Fruit fly (Drosophila melanogaster) whole organism, adult: ENCODE results near the gene Npc2c.

Source experiments
- CG11617 ChIP-seq: fragments of 200-800 bp; sonication (Bioruptor generic); optimal IDR thresholded peaks from 2 replicates; lab custom pipeline; 2017; ENCODE audit warnings: mild to moderate bottlenecking, missing biosample characterization, missing genetic modification reagents, missing genetic modification characterization
- CG12768 ChIP-seq: fragments of 200-800 bp; sonication (Bioruptor generic); optimal IDR thresholded peaks from 2 replicates; lab custom pipeline; 2017; ENCODE audit warnings: missing biosample characterization, missing genetic modification characterization, mild to moderate bottlenecking, moderate library complexity, missing genetic modification reagents
- CG14711 ChIP-seq: fragments of 200-800 bp; sonication (Bioruptor generic); optimal IDR thresholded peaks from 2 replicates; lab custom pipeline; 2018; ENCODE audit warnings: missing biosample characterization, mild to moderate bottlenecking, missing genetic modification characterization, moderate library complexity
- CG1620 ChIP-seq: fragments of 200-800 bp; sonication (Bioruptor generic); optimal IDR thresholded peaks from 2 replicates; lab custom pipeline; 2016; ENCODE audit warnings: missing biosample characterization, missing genetic modification characterization
- CG33017 ChIP-seq: fragments of 200-800 bp; sonication (Bioruptor generic); optimal IDR thresholded peaks from 2 replicates; lab custom pipeline; 2018; ENCODE audit warnings: missing biosample characterization, mild to moderate bottlenecking, missing genetic modification characterization, moderate library complexity
- CG5204 ChIP-seq: fragments of 200-800 bp; sonication (Bioruptor generic); optimal IDR thresholded peaks from 2 replicates; lab custom pipeline; 2016; ENCODE audit warnings: missing biosample characterization, missing genetic modification characterization
- CG7045 ChIP-seq: fragments of 200-800 bp; sonication (Bioruptor generic); optimal IDR thresholded peaks from 2 replicates; lab custom pipeline; 2017; ENCODE audit warnings: missing biosample characterization, mild to moderate bottlenecking, missing genetic modification characterization
- CG7101 ChIP-seq: fragments of 200-800 bp; sonication (Bioruptor generic); optimal IDR thresholded peaks from 2 replicates; lab custom pipeline; 2018; ENCODE audit warnings: missing biosample characterization, mild to moderate bottlenecking, missing genetic modification characterization, moderate library complexity
- Clk ChIP-seq: fragments of 200-800 bp; sonication (Bioruptor generic); optimal IDR thresholded peaks from 2 replicates; lab custom pipeline; 2017; ENCODE audit warnings: missing biosample characterization, missing genetic modification characterization
- Crg-1 ChIP-seq: fragments of 200-800 bp; sonication (Bioruptor generic); optimal IDR thresholded peaks from 2 replicates; lab custom pipeline; 2016; ENCODE audit warnings: missing biosample characterization, missing genetic modification characterization
- Hr96 ChIP-seq: fragments of 200-800 bp; sonication (Bioruptor generic); optimal IDR thresholded peaks from 2 replicates; lab custom pipeline; 2016; ENCODE audit warnings: missing biosample characterization, missing genetic modification characterization
- Mnt ChIP-seq: fragments of 200-800 bp; sonication (Bioruptor generic); optimal IDR thresholded peaks from 2 replicates; lab custom pipeline; 2016; ENCODE audit warnings: missing biosample characterization, mild to moderate bottlenecking, missing genetic modification characterization
- bab1 ChIP-seq: fragments of 200-800 bp; sonication (Bioruptor generic); optimal IDR thresholded peaks from 3 replicates; lab custom pipeline; 2019; ENCODE audit warnings: missing biosample characterization, mild to moderate bottlenecking, missing genetic modification characterization, moderate library complexity
- cic ChIP-seq: fragments of 200-800 bp; sonication (Bioruptor generic); optimal IDR thresholded peaks from 2 replicates; lab custom pipeline; 2017; ENCODE audit warnings: missing biosample characterization, mild to moderate bottlenecking, missing genetic modification characterization, moderate library complexity
- cnc ChIP-seq, 2 experiments: fragments of >200 bp; optimal IDR thresholded peaks; 2 replicates each; lab custom pipeline; 2017
- kay ChIP-seq: fragments of 200-800 bp; sonication (Bioruptor generic); peaks from one replicate; lab custom pipeline; 2016; ENCODE audit warnings: missing biosample characterization, missing genetic modification characterization, borderline replicate concordance
- ovo ChIP-seq: fragments of 200-800 bp; sonication (Bioruptor generic); optimal IDR thresholded peaks from 2 replicates; lab custom pipeline; 2016; ENCODE audit warnings: missing biosample characterization, missing genetic modification characterization
- pad ChIP-seq: fragments of 200-800 bp; sonication (Bioruptor generic); optimal IDR thresholded peaks from 3 replicates; lab custom pipeline; 2017; ENCODE audit warnings: missing biosample characterization, missing genetic modification characterization, mild to moderate bottlenecking, moderate library complexity, missing genetic modification reagents
- tj ChIP-seq: fragments of 200-800 bp; sonication (Bioruptor generic); optimal IDR thresholded peaks from 3 replicates; lab custom pipeline; 2017; ENCODE audit warnings: missing biosample characterization, mild to moderate bottlenecking, missing genetic modification characterization, moderate library complexity
- toe ChIP-seq: fragments of 200-800 bp; sonication (Bioruptor generic); optimal IDR thresholded peaks from 2 replicates; lab custom pipeline; 2016; ENCODE audit warnings: missing biosample characterization, missing genetic modification characterization

Gene Npc2c

dm6 chr3R:10053559-10053958 lies 6.5 kb upstream of the Npc2c start:
- TF ChIP-seq tj (GFP tag; lab: Kevin White, UChicago) (no peak), CG33017 (tag; lab: Kevin White, UChicago) (no peak), CG7045 (GFP tag; lab: Kevin White, UChicago) (no peak), CG11617 (GFP tag; lab: Kevin White, UChicago) (no peak), Hr96 (GFP tag; lab: Kevin White, UChicago) (no peak), toe (GFP tag; lab: Kevin White, UChicago) (no peak), Mnt (GFP tag; lab: Kevin White, UChicago) (no peak), cnc (optimal IDR thresholded peaks at IDR 0.05; lab: Kevin White, UChicago) (no peak), CG5204 (GFP tag; lab: Kevin White, UChicago) (no peak), CG7101 (no peak), Clk (GFP tag; lab: Kevin White, UChicago) (no peak), ovo (GFP tag; lab: Kevin White, UChicago) (no peak), cic (GFP tag; lab: Kevin White, UChicago) (no peak)

DNA sequence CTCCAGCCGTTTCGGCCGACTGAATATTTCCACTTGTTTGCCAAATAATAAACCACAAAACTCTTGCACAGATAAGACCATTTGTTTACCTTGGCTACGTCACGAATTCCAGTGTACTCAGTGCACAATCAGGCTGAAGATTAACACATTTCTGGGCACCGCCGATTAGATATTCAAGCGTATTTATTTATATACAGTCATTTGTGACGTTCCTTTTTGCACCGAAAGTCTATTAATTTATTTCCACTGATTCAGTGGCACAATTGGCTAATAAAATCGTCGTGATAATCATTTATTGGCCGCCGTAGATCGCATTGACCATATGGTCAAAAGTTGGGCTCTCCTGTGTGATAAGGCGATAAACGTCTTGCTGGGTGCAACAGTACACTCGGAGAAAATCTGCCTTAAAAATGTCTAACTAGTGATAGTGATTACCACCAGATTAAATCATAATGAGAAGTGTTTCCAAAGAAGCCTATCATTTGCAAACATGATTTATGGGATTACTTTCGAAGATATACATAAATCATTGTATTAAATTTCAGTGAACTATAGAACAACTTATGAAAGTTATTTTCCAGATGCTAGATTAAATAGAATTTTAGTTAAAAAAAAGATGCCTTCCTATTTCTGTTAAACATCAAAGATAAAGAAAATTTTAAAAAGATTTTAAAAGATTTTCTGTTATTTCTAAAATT lies 5.6 kb upstream of the Npc2c start:
- TF ChIP-seq CG7101 (peak; percentile 11), CG1620 (GFP tag; lab: Kevin White, UChicago) (no peak), CG12768 (GFP tag; lab: Kevin White, UChicago) (peak; percentile 71), ovo (GFP tag; lab: Kevin White, UChicago) (peak; percentile 58), Crg-1 (GFP tag; lab: Kevin White, UChicago) (peak; percentile 34), CG5204 (GFP tag; lab: Kevin White, UChicago) (peak; percentile 2), toe (GFP tag; lab: Kevin White, UChicago) (no peak), Clk (GFP tag; lab: Kevin White, UChicago) (no peak), pad (GFP tag; lab: Kevin White, UChicago) (peak; percentile 22), CG7045 (GFP tag; lab: Kevin White, UChicago) (peak; percentile 3), cic (GFP tag; lab: Kevin White, UChicago) (peak; percentile 92), CG14711 (tag; lab: Kevin White, UChicago) (peak; percentile 4), CG33017 (tag; lab: Kevin White, UChicago) (peak; percentile 70), Hr96 (GFP tag; lab: Kevin White, UChicago) (no peak), Mnt (GFP tag; lab: Kevin White, UChicago) (peak; percentile 53)

DNA sequence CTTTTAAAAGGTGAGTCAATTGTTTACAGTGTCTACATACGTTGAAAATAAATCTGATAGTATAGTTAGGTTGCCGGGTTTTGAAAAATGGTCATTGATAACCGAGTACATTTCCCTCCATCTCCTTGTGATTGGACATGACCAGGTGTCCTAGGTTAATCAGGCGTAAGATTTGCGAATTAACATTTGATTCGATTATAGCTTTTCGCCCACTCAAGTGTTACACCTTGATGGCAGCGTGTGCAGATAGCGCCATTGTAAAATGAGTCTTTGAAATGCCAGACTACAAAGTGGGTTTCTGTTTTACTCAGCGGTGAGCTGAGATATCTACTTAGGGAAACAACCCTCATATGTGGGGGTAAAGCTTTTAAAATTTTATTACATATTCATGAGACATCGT lies 5.0 kb upstream of the Npc2c start:
- TF ChIP-seq Crg-1 (GFP tag; lab: Kevin White, UChicago) (no peak), CG33017 (tag; lab: Kevin White, UChicago) (no peak), bab1 (no peak), cic (GFP tag; lab: Kevin White, UChicago) (no peak), CG12768 (GFP tag; lab: Kevin White, UChicago) (no peak), Mnt (GFP tag; lab: Kevin White, UChicago) (no peak), CG7045 (GFP tag; lab: Kevin White, UChicago) (no peak)

- TF ChIP-seq ovo (GFP tag; lab: Kevin White, UChicago): no peak
- no peak for TF ChIP-seq kay (GFP tag; lab: Kevin White, UChicago)
- TF ChIP-seq Hr96 (GFP tag; lab: Kevin White, UChicago): no peak
Observed at dm6 chr3R:10055951-10056350, 4.1 kb upstream of the Npc2c start, which contains the start of gene Npc2d. Gene Npc2d (minus strand): TSS chr3R:10056083.

dm6 chr3R:10056647-10057046 lies 3.4 kb upstream of the Npc2c start:
- no peak for TF ChIP-seq CG5204 (GFP tag; lab: Kevin White, UChicago)
- no peak for TF ChIP-seq toe (GFP tag; lab: Kevin White, UChicago)
- no peak for TF ChIP-seq Clk (GFP tag; lab: Kevin White, UChicago)
- no peak for TF ChIP-seq CG7045 (GFP tag; lab: Kevin White, UChicago)
- no peak for TF ChIP-seq ovo (GFP tag; lab: Kevin White, UChicago)
- no peak for TF ChIP-seq CG1620 (GFP tag; lab: Kevin White, UChicago)
- no peak for TF ChIP-seq CG14711 (tag; lab: Kevin White, UChicago)
- TF ChIP-seq Mnt (GFP tag; lab: Kevin White, UChicago): no peak
- TF ChIP-seq CG11617 (GFP tag; lab: Kevin White, UChicago): no peak

DNA sequence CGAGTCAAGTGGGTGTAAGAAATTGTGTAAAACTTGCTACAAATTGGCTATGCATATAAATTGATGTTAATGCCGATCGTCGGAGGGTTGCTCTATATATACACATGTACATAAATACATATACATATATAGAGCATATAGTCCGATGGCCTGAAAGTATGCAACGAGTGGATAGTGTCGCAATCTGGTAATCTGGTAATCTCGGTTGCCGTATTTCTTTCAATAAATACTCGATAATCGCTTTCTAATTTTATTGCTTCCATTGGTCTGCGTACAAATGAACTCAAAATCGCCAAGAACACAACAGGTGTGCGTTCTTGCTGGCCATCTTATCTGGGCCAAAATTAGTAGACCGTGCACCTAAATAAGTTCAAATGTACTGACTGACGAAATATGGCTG lies 694 bp upstream of the Npc2c start:
- TF ChIP-seq CG7101: no peak
- peak; percentile 27 for TF ChIP-seq kay (GFP tag; lab: Kevin White, UChicago)
- TF ChIP-seq Clk (GFP tag; lab: Kevin White, UChicago): no peak
- no peak for TF ChIP-seq Hr96 (GFP tag; lab: Kevin White, UChicago)

DNA sequence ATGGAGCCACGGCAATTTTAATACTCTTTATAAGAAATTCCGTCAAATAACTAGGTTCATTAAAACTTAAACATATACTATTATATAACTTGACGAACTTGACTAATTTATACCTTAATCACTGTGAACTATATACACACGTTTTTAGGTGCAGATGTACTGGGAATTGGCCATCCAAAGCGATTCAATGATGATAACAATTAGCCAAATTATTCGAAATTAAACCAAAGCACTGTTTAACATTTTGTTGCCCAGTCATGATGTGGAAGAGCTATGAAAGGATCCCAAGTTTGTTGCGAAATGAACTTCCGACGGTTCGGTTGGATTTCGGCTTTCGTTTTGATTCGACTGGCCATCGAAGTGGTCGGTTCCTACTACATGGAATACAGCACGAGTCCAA lies 2.3 kb downstream of the Npc2c start, which contains the start of gene CG33630:
TSS of gene CG33630 (plus strand) at position 301 of the 400 bp plus-strand sequence.
- TF ChIP-seq pad (GFP tag; lab: Kevin White, UChicago): no peak
- TF ChIP-seq ovo (GFP tag; lab: Kevin White, UChicago): no peak
- TF ChIP-seq bab1: no peak
- TF ChIP-seq cnc (optimal IDR thresholded peaks at IDR 0.05; lab: Kevin White, UChicago): no peak
- TF ChIP-seq kay (GFP tag; lab: Kevin White, UChicago): no peak
- no peak for TF ChIP-seq Clk (GFP tag; lab: Kevin White, UChicago)
- no peak for TF ChIP-seq Hr96 (GFP tag; lab: Kevin White, UChicago)
- no peak for TF ChIP-seq CG7101
- no peak for TF ChIP-seq CG1620 (GFP tag; lab: Kevin White, UChicago)
- no peak for TF ChIP-seq CG14711 (tag; lab: Kevin White, UChicago)
- TF ChIP-seq cic (GFP tag; lab: Kevin White, UChicago): no peak
- no peak for TF ChIP-seq CG5204 (GFP tag; lab: Kevin White, UChicago)
- TF ChIP-seq toe (GFP tag; lab: Kevin White, UChicago): no peak
- TF ChIP-seq tj (GFP tag; lab: Kevin White, UChicago): no peak
- TF ChIP-seq CG7045 (GFP tag; lab: Kevin White, UChicago): no peak
- TF ChIP-seq CG33017 (tag; lab: Kevin White, UChicago): no peak
- no peak for TF ChIP-seq Mnt (GFP tag; lab: Kevin White, UChicago)
- no peak for TF ChIP-seq CG11617 (GFP tag; lab: Kevin White, UChicago)
- TF ChIP-seq CG12768 (GFP tag; lab: Kevin White, UChicago): no peak
